Worm (Caenorhabditis elegans): ENCODE results near the gene T01G6.10.
A peak's percentile ranks its signal among the peaks of the same experiment; 100 is the strongest.

The T01G6.10 gene

DNA sequence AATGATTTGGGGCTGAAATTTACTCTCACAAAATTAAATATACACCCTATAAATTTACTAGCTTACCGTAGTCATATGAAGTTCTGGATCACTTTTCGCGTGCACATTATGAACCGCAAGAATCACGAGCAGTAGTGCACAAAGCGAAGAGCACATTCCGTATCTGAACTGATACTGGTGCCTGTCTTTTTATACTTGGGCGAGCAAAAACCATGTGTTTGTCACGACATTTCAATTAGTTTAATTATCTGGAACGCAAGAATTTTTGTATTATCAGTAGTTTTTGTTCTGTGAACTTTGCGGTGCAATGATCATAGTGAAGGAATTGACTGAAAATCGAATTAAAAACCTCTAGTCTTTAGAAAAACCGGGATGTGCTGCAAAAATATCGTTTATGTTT lies 21.0 kb upstream of the T01G6.10 start, which contains the start of gene lipl-3:
lipl-3 (minus strand) TSS at position 161 of the 400 bp plus-strand sequence.
- TF ChIP-seq sma-9 (GFP tag; optimal IDR thresholded peaks at IDR 0.05) (peak; percentile 10), sma-9 (tag; optimal IDR thresholded peaks at IDR 0.05) (no peak), nhr-129 (tag; optimal IDR thresholded peaks at IDR 0.05) (no peak)

DNA sequence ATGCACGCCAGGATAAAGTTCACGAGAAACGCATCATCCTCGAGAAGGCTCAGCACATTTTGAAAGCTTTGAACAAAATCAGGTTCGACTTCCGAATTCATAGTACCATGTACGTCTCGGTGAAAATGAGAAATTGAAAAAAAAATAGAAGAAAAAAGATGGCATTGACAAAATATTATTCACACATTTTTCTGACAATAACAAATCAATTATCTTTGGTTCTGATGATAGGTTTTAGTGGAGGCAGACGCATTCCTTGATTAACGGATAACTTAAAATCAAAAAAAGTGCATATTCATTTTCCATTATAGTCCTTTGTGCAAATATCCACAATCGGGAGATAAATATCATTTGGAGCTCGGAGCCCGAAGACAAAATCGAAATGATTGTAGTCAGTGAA lies 18.5 kb upstream of the T01G6.10 start, which contains the start of gene srw-107:
srw-107 (minus strand) TSS at position 101 of the 400 bp plus-strand sequence.
- TF ChIP-seq nhr-21 (tag; optimal IDR thresholded peaks at IDR 0.05) (no peak), mdl-1 (tag; optimal IDR thresholded peaks at IDR 0.05) (no peak)

DNA sequence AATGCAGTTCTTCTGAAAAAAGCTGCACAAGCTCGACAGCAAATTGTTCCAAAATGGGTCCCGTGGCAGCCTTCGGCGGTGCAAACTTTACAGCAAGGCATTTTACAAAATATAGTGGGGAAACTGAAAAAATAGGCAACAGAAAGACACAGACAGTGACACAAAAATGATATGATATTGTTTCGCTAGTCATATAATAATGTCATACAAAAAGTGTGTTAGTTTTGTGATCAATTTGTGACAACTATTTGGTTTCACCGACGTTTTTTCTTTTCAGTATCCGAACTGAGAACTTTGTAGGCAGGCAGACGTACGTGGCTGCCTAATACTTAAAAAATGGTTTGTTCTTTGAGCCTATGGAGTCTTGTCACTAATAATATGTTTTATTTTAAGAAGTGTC lies 16.4 kb upstream of the T01G6.10 start, which contains the start of gene nhr-210:
nhr-210 (minus strand) TSS at position 101 of the 400 bp plus-strand sequence.
- TF ChIP-seq mab-5 (tag; optimal IDR thresholded peaks at IDR 0.05): no peak
- TF ChIP-seq egl-27 (tag; optimal IDR thresholded peaks at IDR 0.05): no peak
- TF ChIP-seq dmd-4 (tag; optimal IDR thresholded peaks at IDR 0.05): no peak
- TF ChIP-seq fos-1 (tag; optimal IDR thresholded peaks at IDR 0.05): no peak
- no peak for TF ChIP-seq Y55F3AM.14 (GFP tag; optimal IDR thresholded peaks at IDR 0.05)
- TF ChIP-seq elt-3 (tag; optimal IDR thresholded peaks at IDR 0.05): no peak
- no peak for TF ChIP-seq C34F6.9 (tag; optimal IDR thresholded peaks at IDR 0.05)

DNA sequence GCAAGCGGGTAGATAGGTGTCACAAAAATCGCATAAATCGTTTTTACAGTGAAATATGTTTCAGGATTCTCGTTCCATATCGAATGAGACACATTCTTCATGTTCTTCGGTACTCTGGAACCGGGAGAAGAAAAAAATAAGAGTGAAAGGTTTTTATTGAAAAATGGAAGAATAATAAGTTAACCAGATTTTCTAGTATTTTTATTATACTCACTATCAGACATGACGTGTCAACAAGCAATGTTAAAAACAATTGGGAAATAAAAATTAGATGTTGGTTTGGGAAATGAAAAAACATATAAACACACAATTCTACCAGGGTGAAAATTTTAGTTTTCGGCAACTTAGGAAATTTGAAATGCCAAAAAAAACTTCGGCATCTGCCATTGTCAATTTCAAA lies 9.4 kb upstream of the T01G6.10 start, which contains the start of gene srh-37:
srh-37 (minus strand) TSS at position 101 of the 400 bp plus-strand sequence.
- TF ChIP-seq ztf-4 (tag; optimal IDR thresholded peaks at IDR 0.05) (no peak), gmeb-1 (tag; optimal IDR thresholded peaks at IDR 0.05) (no peak), ztf-1 (GFP tag; conservative IDR thresholded peaks at IDR 0.05) (no peak), elt-1 (tag; optimal IDR thresholded peaks at IDR 0.05) (no peak), ama-1 (optimal IDR thresholded peaks at IDR 0.05) (no peak), lin-13 (GFP tag; optimal IDR thresholded peaks at IDR 0.05) (no peak), lin-39 (tag; optimal IDR thresholded peaks at IDR 0.05) (no peak)

DNA sequence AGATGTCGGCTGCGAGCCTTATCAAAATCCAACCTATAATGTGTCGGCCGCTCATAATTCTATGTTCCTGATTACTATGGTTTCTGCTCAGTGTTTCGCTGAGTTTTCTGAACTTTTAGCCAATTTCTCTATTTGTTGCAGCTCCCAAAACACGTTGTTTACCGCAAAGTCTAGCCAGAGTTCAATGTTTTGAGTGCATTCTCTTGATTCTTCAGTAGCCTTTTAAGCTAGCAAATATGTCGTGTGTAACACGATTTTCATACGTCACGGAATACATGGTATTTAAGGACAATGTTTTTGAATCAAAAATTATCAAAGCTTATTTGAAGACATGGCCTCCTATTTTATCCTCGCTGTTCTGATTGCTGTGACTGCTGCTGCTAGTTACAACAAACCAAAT lies 2.2 kb upstream of the T01G6.10 start, which contains the start of gene srlf-19:
srlf-19 (plus strand) TSS at position 301 of the 400 bp plus-strand sequence.
- TF ChIP-seq gmeb-1 (tag; optimal IDR thresholded peaks at IDR 0.05): no peak
- no peak for TF ChIP-seq crh-2 (tag; optimal IDR thresholded peaks at IDR 0.05)
- TF ChIP-seq lin-39 (tag; optimal IDR thresholded peaks at IDR 0.05): no peak
- TF ChIP-seq peb-1 (tag; optimal IDR thresholded peaks at IDR 0.05): no peak
- no peak for TF ChIP-seq nhr-10 (tag; optimal IDR thresholded peaks at IDR 0.05)
- TF ChIP-seq ceh-82 (tag; optimal IDR thresholded peaks at IDR 0.05): no peak
- no peak for TF ChIP-seq lin-11 (tag; optimal IDR thresholded peaks at IDR 0.05)
- no peak for TF ChIP-seq ama-1 (optimal IDR thresholded peaks at IDR 0.05)
- no peak for TF ChIP-seq blmp-1 (tag; optimal IDR thresholded peaks at IDR 0.05; ENCODE audit: insufficient read depth)
- no peak for TF ChIP-seq lsy-2 (tag; optimal IDR thresholded peaks at IDR 0.05)
- no peak for TF ChIP-seq aly-2 (tag; optimal IDR thresholded peaks at IDR 0.05)
- TF ChIP-seq dmd-4 (tag; optimal IDR thresholded peaks at IDR 0.05): no peak
- no peak for TF ChIP-seq egl-27 (tag; optimal IDR thresholded peaks at IDR 0.05)
- no peak for TF ChIP-seq nhr-21 (tag; optimal IDR thresholded peaks at IDR 0.05)
- no peak for TF ChIP-seq unc-55 (GFP tag; optimal IDR thresholded peaks at IDR 0.05)
- no peak for TF ChIP-seq mbf-1 (tag; optimal IDR thresholded peaks at IDR 0.05)

DNA sequence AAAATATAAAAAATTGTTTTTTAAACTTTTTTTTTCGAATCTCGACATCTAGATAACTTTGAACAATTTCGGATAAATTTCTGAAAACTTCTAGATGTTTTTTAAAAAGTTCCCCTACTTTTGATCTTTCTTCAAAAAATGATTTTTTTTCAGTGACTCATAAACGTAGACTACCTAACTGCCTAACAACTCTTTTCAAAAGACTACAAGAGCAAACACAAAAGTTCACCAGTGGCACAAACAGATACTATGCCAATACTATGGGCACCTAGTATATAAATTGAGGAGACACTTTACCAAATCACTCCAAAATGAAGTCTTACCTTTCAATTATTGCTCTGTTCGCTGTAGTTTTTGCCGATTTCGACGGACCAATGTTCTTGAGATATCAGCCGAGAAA lies 705 bp upstream of the T01G6.10 start, which contains the start of gene srlf-35:
srlf-35 (plus strand) TSS at position 301 of the 400 bp plus-strand sequence.
- TF ChIP-seq unc-62 (GFP tag; optimal IDR thresholded peaks at IDR 0.05): no peak
- TF ChIP-seq nhr-77 (tag; optimal IDR thresholded peaks at IDR 0.05): no peak
- no peak for TF ChIP-seq blmp-1 (tag; optimal IDR thresholded peaks at IDR 0.05; ENCODE audit: insufficient read depth)
- no peak for TF ChIP-seq nhr-12 (tag; optimal IDR thresholded peaks at IDR 0.05)
- TF ChIP-seq egl-27 (tag; optimal IDR thresholded peaks at IDR 0.05): no peak
- no peak for TF ChIP-seq nhr-129 (tag; optimal IDR thresholded peaks at IDR 0.05)
- TF ChIP-seq elt-3 (tag; optimal IDR thresholded peaks at IDR 0.05): no peak
- TF ChIP-seq gmeb-1 (tag; optimal IDR thresholded peaks at IDR 0.05): no peak
- TF ChIP-seq ztf-4 (tag; optimal IDR thresholded peaks at IDR 0.05): no peak
- TF ChIP-seq lsy-2 (tag; optimal IDR thresholded peaks at IDR 0.05): no peak
- TF ChIP-seq F13H6.1 (tag; optimal IDR thresholded peaks at IDR 0.05): no peak

Measured in whole organism, L2 larva.